Fruit fly (Drosophila melanogaster) whole organism, embryonic: Measurements from ENCODE around the gene Tfb5.

ENCODE experiments used
- C15 ChIP-seq: fragments of 200-800 bp; sonication (Bioruptor generic); IDR thresholded peaks from 3 replicates; pipeline ENCODE4 v1.3.6; 2022; ENCODE audit warnings: missing biosample characterization, missing genetic modification characterization
- CG10209 ChIP-seq: fragments of 200-800 bp; sonication (Bioruptor generic); optimal IDR thresholded peaks from 3 replicates; lab custom pipeline; 2017; ENCODE audit warnings: missing biosample characterization, mild to moderate bottlenecking, missing genetic modification characterization, missing genetic modification reagents
- CG10462 ChIP-seq: fragments of 200-800 bp; sonication (Bioruptor generic); optimal IDR thresholded peaks from 2 replicates; lab custom pipeline; 2016; ENCODE audit warnings: missing biosample characterization, missing genetic modification characterization
- CG11247 ChIP-seq: fragments of 200-800 bp; sonication (Bioruptor generic); IDR thresholded peaks from 2 replicates; pipeline ENCODE4 v1.3.6; 2022; ENCODE audit warnings: missing biosample characterization, missing genetic modification characterization
- CG12071 ChIP-seq: fragments of 200-800 bp; sonication (Bioruptor generic); optimal IDR thresholded peaks from 3 replicates; lab custom pipeline; 2018; ENCODE audit warnings: missing biosample characterization, mild to moderate bottlenecking, missing genetic modification characterization
- CG13624 ChIP-seq: fragments of 200-800 bp; sonication (Bioruptor generic); optimal IDR thresholded peaks from 2 replicates; lab custom pipeline; 2016; ENCODE audit warnings: missing biosample characterization, missing genetic modification characterization
- CG13894 ChIP-seq: fragments of 200-800 bp; sonication (Bioruptor generic); optimal IDR thresholded peaks from 3 replicates; lab custom pipeline; 2018; ENCODE audit warnings: missing biosample characterization, mild to moderate bottlenecking, missing genetic modification characterization, moderate library complexity
- CG14667 ChIP-seq: fragments of 200-800 bp; sonication (Bioruptor generic); IDR thresholded peaks from 2 replicates; pipeline ENCODE4 v1.3.6; 2022; ENCODE audit warnings: missing biosample characterization, missing genetic modification characterization
- CG1603 ChIP-seq: fragments of 200-800 bp; sonication (Bioruptor generic); optimal IDR thresholded peaks from 2 replicates; lab custom pipeline; 2019; ENCODE audit warnings: missing biosample characterization, mild to moderate bottlenecking, missing genetic modification characterization, moderate library complexity
- CG1647 ChIP-seq: fragments of 200-800 bp; sonication (Bioruptor generic); optimal IDR thresholded peaks from 3 replicates; lab custom pipeline; 2016; ENCODE audit warnings: missing biosample characterization, missing genetic modification characterization
- CG17612 ChIP-seq: fragments of 200-800 bp; sonication (Bioruptor generic); IDR thresholded peaks from 2 replicates; pipeline ENCODE4 v1.3.6; 2022; ENCODE audit warnings: missing biosample characterization, missing genetic modification characterization
- CG32767 ChIP-seq: fragments of 200-800 bp; sonication (Bioruptor generic); IDR thresholded peaks from 2 replicates; pipeline ENCODE4 v1.3.6; 2022; ENCODE audit warnings: missing biosample characterization, missing genetic modification characterization
- CG3726 ChIP-seq: fragments of 200-800 bp; sonication (Bioruptor generic); IDR thresholded peaks from 3 replicates; pipeline ENCODE4, ENCODE4 v1.3.6; 2022; ENCODE audit warnings: missing biosample characterization, missing genetic modification characterization
- CG4328 ChIP-seq: fragments of 200-800 bp; sonication (Bioruptor generic); optimal IDR thresholded peaks from 3 replicates; lab custom pipeline; 2017; ENCODE audit warnings: missing biosample characterization, missing genetic modification reagents, missing genetic modification characterization
- CG4707 ChIP-seq: fragments of 200-800 bp; sonication (Bioruptor generic); optimal IDR thresholded peaks from 2 replicates; lab custom pipeline; 2018; ENCODE audit warnings: missing biosample characterization, mild to moderate bottlenecking, missing genetic modification characterization, moderate library complexity
- CG4854 ChIP-seq: fragments of 200-800 bp; sonication (Bioruptor generic); optimal IDR thresholded peaks from 2 replicates; lab custom pipeline; 2016; ENCODE audit warnings: missing biosample characterization, missing genetic modification characterization, inconsistent platforms
- CG7556 ChIP-seq: fragments of 200-800 bp; sonication (Bioruptor generic); optimal IDR thresholded peaks from 2 replicates; lab custom pipeline; 2017; ENCODE audit warnings: missing biosample characterization, mild to moderate bottlenecking, missing genetic modification characterization
- CG8290 ChIP-seq, 3 experiments: fragments of 200-800 bp; sonication (Bioruptor generic); optimal IDR thresholded peaks; 2 replicates each; lab custom pipeline; 2016 to 2019; ENCODE audit warnings: missing biosample characterization in 3 of 3, missing genetic modification characterization in 3 of 3, mild to moderate bottlenecking in 2 of 3, moderate library complexity in 1 of 3
- CG8944 ChIP-seq: fragments of 200-800 bp; sonication (Bioruptor generic); optimal IDR thresholded peaks from 3 replicates; lab custom pipeline; 2016; ENCODE audit warnings: missing biosample characterization, missing genetic modification characterization
- CG9797 ChIP-seq: fragments of 200-800 bp; sonication (Bioruptor generic); optimal IDR thresholded peaks from 3 replicates; lab custom pipeline; 2018; ENCODE audit warnings: missing biosample characterization, mild to moderate bottlenecking, missing genetic modification characterization
- CG9932 ChIP-seq: fragments of 200-800 bp; sonication (Bioruptor generic); IDR thresholded peaks from 2 replicates; pipeline ENCODE4 v1.3.6; 2022; ENCODE audit warnings: missing biosample characterization, missing genetic modification characterization
- CoRest ChIP-seq: fragments of 200-800 bp; sonication (Bioruptor generic); optimal IDR thresholded peaks from 3 replicates; lab custom pipeline; 2018; ENCODE audit warnings: missing biosample characterization, mild to moderate bottlenecking, missing genetic modification characterization, moderate library complexity
- D19A ChIP-seq: fragments of 200-800 bp; optimal IDR thresholded peaks from 3 replicates; lab custom pipeline; 2019; ENCODE audit warnings: missing biosample characterization, mild to moderate bottlenecking, missing genetic modification characterization, moderate library complexity
- Dfd ChIP-seq, 2 experiments: fragments of >200 bp; optimal IDR thresholded peaks; 2 replicates each; lab custom pipeline; 2017; ENCODE audit warnings: missing biosample characterization in 2 of 2, missing genetic modification characterization in 2 of 2
- Doc2 ChIP-seq: fragments of 200-800 bp; sonication (Bioruptor generic); IDR thresholded peaks from 2 replicates; pipeline ENCODE4 v1.3.6; 2022; ENCODE audit warnings: missing biosample characterization, missing genetic modification characterization
- Fer2 ChIP-seq: fragments of 200-800 bp; sonication (Bioruptor generic); optimal IDR thresholded peaks from 2 replicates; lab custom pipeline; 2018; ENCODE audit warnings: missing biosample characterization, mild to moderate bottlenecking, missing genetic modification characterization, moderate library complexity
- NFAT ChIP-seq: fragments of 200-800 bp; sonication (Bioruptor generic); IDR thresholded peaks from 2 replicates; pipeline ENCODE4 v1.3.6; 2022; ENCODE audit warnings: missing biosample characterization, missing genetic modification characterization
- Trl ChIP-seq, 3 experiments: fragments of >200 bp in 2 of 3; fragments of 200-800 bp in 1 of 3; sonication (Bioruptor generic) in 1 of 3; optimal IDR thresholded peaks; 2 replicates in 1 of 3; 3 replicates in 2 of 3; lab custom pipeline; 2016 to 2017; ENCODE audit warnings: missing biosample characterization in 1 of 3, missing genetic modification characterization in 1 of 3
- Usf ChIP-seq: fragments of 200-800 bp; sonication (Bioruptor generic); optimal IDR thresholded peaks from 2 replicates; lab custom pipeline; 2017; ENCODE audit warnings: missing genotype, missing biosample characterization, missing genetic modification characterization
- Xbp1 ChIP-seq: fragments of 200-800 bp; sonication (Bioruptor generic); optimal IDR thresholded peaks from 3 replicates; lab custom pipeline; 2016; ENCODE audit warnings: missing biosample characterization, mild to moderate bottlenecking, missing genetic modification characterization
- ab ChIP-seq: fragments of 200-800 bp; sonication (Bioruptor generic); optimal IDR thresholded peaks from 2 replicates; lab custom pipeline; 2016; ENCODE audit warnings: missing biosample characterization, missing genetic modification characterization
- btn ChIP-seq: fragments of 200-800 bp; sonication (Bioruptor generic); optimal IDR thresholded peaks from 2 replicates; lab custom pipeline; 2016; ENCODE audit warnings: missing biosample characterization, missing genetic modification characterization
- chn ChIP-seq: fragments of 200-800 bp; sonication (Bioruptor generic); optimal IDR thresholded peaks from 2 replicates; lab custom pipeline; 2016; ENCODE audit warnings: missing biosample characterization, missing genetic modification characterization
- ci ChIP-seq: fragments of 200-800 bp; sonication (Bioruptor generic); IDR thresholded peaks from 3 replicates; pipeline ENCODE4 v1.3.6; 2022; ENCODE audit warnings: missing biosample characterization, missing genetic modification characterization
- corto ChIP-seq: fragments of 200-800 bp; sonication (Bioruptor generic); optimal IDR thresholded peaks from 2 replicates; lab custom pipeline; 2016; ENCODE audit warnings: missing biosample characterization, mild to moderate bottlenecking, missing genetic modification characterization, moderate library complexity
- dati ChIP-seq: fragments of 200-800 bp; sonication (Bioruptor generic); IDR thresholded peaks from 2 replicates; pipeline ENCODE4 v1.3.6; 2022; ENCODE audit warnings: missing biosample characterization, missing genetic modification characterization
- dmrt11E ChIP-seq: fragments of 200-800 bp; sonication (Bioruptor generic); optimal IDR thresholded peaks from 3 replicates; lab custom pipeline; 2018; ENCODE audit warnings: missing biosample characterization, mild to moderate bottlenecking, missing genetic modification characterization, moderate library complexity
- gce ChIP-seq: fragments of 200-800 bp; sonication (Bioruptor generic); IDR thresholded peaks from 3 replicates; pipeline ENCODE4 v1.3.6; 2022; ENCODE audit warnings: missing biosample characterization, missing genetic modification characterization
- gsb-n ChIP-seq: fragments of 200-800 bp; sonication (Bioruptor generic); optimal IDR thresholded peaks from 3 replicates; lab custom pipeline; 2018; ENCODE audit warnings: missing biosample characterization, mild to moderate bottlenecking, missing genetic modification characterization
- knrl ChIP-seq: fragments of 200-800 bp; sonication (Bioruptor generic); IDR thresholded peaks from 3 replicates; pipeline ENCODE4 v1.3.6; 2022; ENCODE audit warnings: missing biosample characterization, missing genetic modification characterization; ENCODE audit not compliant: partially characterized antibody
- mam ChIP-seq: fragments of 200-800 bp; sonication (Bioruptor generic); optimal IDR thresholded peaks from 3 replicates; lab custom pipeline; 2016; ENCODE audit warnings: missing biosample characterization, missing genetic modification characterization
- phol ChIP-seq: fragments of 200-800 bp; sonication (Bioruptor generic); optimal IDR thresholded peaks from 3 replicates; lab custom pipeline; 2018; ENCODE audit warnings: missing biosample characterization, mild to moderate bottlenecking, missing genetic modification characterization, moderate library complexity
- pum ChIP-seq: fragments of 200-800 bp; sonication (Bioruptor generic); optimal IDR thresholded peaks from 2 replicates; lab custom pipeline; 2016; ENCODE audit warnings: missing biosample characterization, missing genetic modification characterization
- row ChIP-seq: fragments of 200-800 bp; sonication (Bioruptor generic); IDR thresholded peaks from 3 replicates; pipeline ENCODE4 v1.3.6; 2022; ENCODE audit warnings: missing biosample characterization, missing genetic modification characterization
- run ChIP-seq: fragments of 200-800 bp; sonication (Bioruptor generic); optimal IDR thresholded peaks from 3 replicates; lab custom pipeline; 2018; ENCODE audit warnings: missing biosample characterization, mild to moderate bottlenecking, missing genetic modification characterization
- schlank ChIP-seq: fragments of 200-800 bp; sonication (Bioruptor generic); optimal IDR thresholded peaks from 2 replicates; lab custom pipeline; 2018; ENCODE audit warnings: missing biosample characterization, mild to moderate bottlenecking, missing genetic modification characterization
- sim ChIP-seq: fragments of 200-800 bp; sonication (Bioruptor generic); IDR thresholded peaks from 2 replicates; pipeline ENCODE4 v1.3.6; 2022; ENCODE audit warnings: missing biosample characterization, missing genetic modification characterization
- sr ChIP-seq: fragments of 200-800 bp; sonication (Bioruptor generic); IDR thresholded peaks from 3 replicates; pipeline ENCODE4 v1.3.6; 2022; ENCODE audit warnings: missing biosample characterization, missing genetic modification characterization
- vnd ChIP-seq: fragments of 200-800 bp; sonication (Bioruptor generic); IDR thresholded peaks from 3 replicates; pipeline ENCODE4 v1.3.6; 2022; ENCODE audit warnings: missing biosample characterization, missing genetic modification characterization; ENCODE audit not compliant: partially characterized antibody

Gene Tfb5

dm6 chr2L:4981278-4981966 lies 29.2 kb downstream of the Tfb5 start, which contains the start of the genes CG8892 and CG34126 (continued):
- TF ChIP-seq CG4328 (GFP tag; lab: Kevin White, UChicago) (peak; percentile 97), D19A (tag; lab: Kevin White, UChicago) (peak; percentile 87), Xbp1 (GFP tag; lab: Kevin White, UChicago) (peak; percentile 99), CG13894 (tag; lab: Kevin White, UChicago) (peak; percentile 94), sr (GFP tag; lab: Robert Waterston, UW) (peak; percentile 58; the same call in 2 of the 3 replicates), CG4707 (peak; percentile 80), gsb-n (tag; lab: Kevin White, UChicago) (peak; percentile 93), NFAT (GFP tag; lab: Robert Waterston, UW) (peak; percentile 98), CG7556 (GFP tag; lab: Kevin White, UChicago) (peak; percentile 97), CG1603 (tag; lab: Kevin White, UChicago) (peak; percentile 85), CG9932 (peak; percentile 99), btn (GFP tag; lab: Kevin White, UChicago) (peak; percentile 64), CG9797 (GFP tag; lab: Kevin White, UChicago) (peak; percentile 65), row (GFP tag; lab: Robert Waterston, UW) (peak; percentile 98), CG8944 (GFP tag; lab: Kevin White, UChicago) (peak; percentile 96), knrl (peak; percentile 55), CG4854 (GFP tag; lab: Kevin White, UChicago) (peak; percentile 95), gce (GFP tag; lab: Robert Waterston, UW) (peak; percentile 78; the same call in 2 of the 3 replicates), CG14667 (GFP tag; lab: Robert Waterston, UW) (peak; percentile 95), dati (GFP tag; lab: Robert Waterston, UW) (peak; percentile 83), CG12071 (peak; percentile 88), C15 (GFP tag; lab: Robert Waterston, UW) (peak; percentile 89), Fer2 (tag; lab: Kevin White, UChicago) (peak; percentile 97), CG11247 (peak; percentile 96), schlank (tag; lab: Kevin White, UChicago) (peak; percentile 81), CG8290 (GFP tag; optimal IDR thresholded peaks at IDR 0.05; lab: Kevin White, UChicago) (peak; percentile 98), CG8290 (tag; optimal IDR thresholded peaks at IDR 0.05; lab: Kevin White, UChicago) (peak; percentile 91 to 94), phol (peak; percentile 98), sim (GFP tag; lab: Robert Waterston, UW) (peak; percentile 87), CG3726 (GFP tag; lab: Robert Waterston, UW) (peak; percentile 92; the same call in 2 of the 3 replicates), vnd (GFP tag; lab: Robert Waterston, UW) (no peak), run (tag; lab: Kevin White, UChicago) (peak; percentile 82), CG13624 (peak; percentile 96), Usf (peak; percentile 98), CG1647 (GFP tag; lab: Kevin White, UChicago) (peak; percentile 98), corto (GFP tag; lab: Kevin White, UChicago) (peak; percentile 95), Doc2 (GFP tag; lab: Robert Waterston, UW) (peak; percentile 93), CG10209 (peak; percentile 98), pum (GFP tag; lab: Kevin White, UChicago) (peak; percentile 99), Trl (optimal IDR thresholded peaks at IDR 0.05; lab: Kevin White, UChicago) (peak in 1 of 2 experiments; percentile 5), Trl (GFP tag; optimal IDR thresholded peaks at IDR 0.05; lab: Kevin White, UChicago) (peak; percentile 98), Dfd (GFP tag; optimal IDR thresholded peaks at IDR 0.05; lab: Kevin White, UChicago) (peak in 1 of 2 experiments; percentile 92), chn (peak; percentile 98), ab (GFP tag; lab: Kevin White, UChicago) (peak; percentile 96), CG17612 (GFP tag; lab: Robert Waterston, UW) (peak; percentile 87), CG10462 (GFP tag; lab: Kevin White, UChicago) (peak; percentile 97), CoRest (tag; lab: Kevin White, UChicago) (peak; percentile 99), ci (peak; percentile 89), dmrt11E (tag; lab: Kevin White, UChicago) (peak; percentile 96), CG32767 (GFP tag; lab: Robert Waterston, UW) (peak; percentile 93), mam (peak; percentile 98)
